Worm (Caenorhabditis elegans) whole organism, young adult: ENCODE data around the gene F09C6.10.

Experiments
- Y56A3A.18 ChIP-seq: fragments of 200-800 bp; sonication (Bioruptor generic); IDR thresholded peaks from 2 replicates; pipeline ENCODE4 v1.3.6; 2022; ENCODE audit warnings: missing genetic modification reagents, missing genetic modification characterization, missing compliant biosample characterization
- chd-7 ChIP-seq: sonication (generic microtip); optimal IDR thresholded peaks from 2 replicates; lab custom pipeline; 2016; ENCODE audit warnings: mild to moderate bottlenecking, missing genetic modification characterization, moderate library complexity, missing compliant biosample characterization
- let-526 ChIP-seq: fragments of 200-800 bp; sonication (Bioruptor generic); IDR thresholded peaks from 2 replicates; pipeline ENCODE4 v1.3.6; 2022; ENCODE audit warnings: missing genetic modification reagents, missing genetic modification characterization, missing compliant biosample characterization
- lsl-1 ChIP-seq: fragments of 200-800 bp; sonication (Bioruptor generic); optimal IDR thresholded peaks from 2 replicates; lab custom pipeline; 2018; ENCODE audit warnings: mild to moderate bottlenecking, missing genetic modification characterization, moderate library complexity, missing compliant biosample characterization
- lsy-27 ChIP-seq: sonication (generic microtip); optimal IDR thresholded peaks from 2 replicates; lab custom pipeline; 2017; ENCODE audit warnings: missing genetic modification characterization, mild to moderate bottlenecking, missing compliant biosample characterization, antibody characterized with exemption, missing genotype, borderline replicate concordance; ENCODE audit not compliant: insufficient read depth
- madf-8 ChIP-seq: fragments of 200-800 bp; sonication (Bioruptor generic); conservative IDR thresholded peaks from 2 replicates; pipeline ENCODE4 v1.3.6; 2022; ENCODE audit warnings: missing genetic modification reagents, missing genetic modification characterization, missing compliant biosample characterization
- mxl-1 ChIP-seq: sonication (generic microtip); optimal IDR thresholded peaks from 2 replicates; lab custom pipeline; 2016; ENCODE audit warnings: missing genetic modification characterization, missing compliant biosample characterization
- nfya-1 ChIP-seq: sonication (generic microtip); optimal IDR thresholded peaks from 2 replicates; lab custom pipeline; 2017; ENCODE audit warnings: antibody characterized with exemption, missing compliant biosample characterization, missing genetic modification characterization, borderline replicate concordance; ENCODE audit not compliant: insufficient read depth

DNA sequence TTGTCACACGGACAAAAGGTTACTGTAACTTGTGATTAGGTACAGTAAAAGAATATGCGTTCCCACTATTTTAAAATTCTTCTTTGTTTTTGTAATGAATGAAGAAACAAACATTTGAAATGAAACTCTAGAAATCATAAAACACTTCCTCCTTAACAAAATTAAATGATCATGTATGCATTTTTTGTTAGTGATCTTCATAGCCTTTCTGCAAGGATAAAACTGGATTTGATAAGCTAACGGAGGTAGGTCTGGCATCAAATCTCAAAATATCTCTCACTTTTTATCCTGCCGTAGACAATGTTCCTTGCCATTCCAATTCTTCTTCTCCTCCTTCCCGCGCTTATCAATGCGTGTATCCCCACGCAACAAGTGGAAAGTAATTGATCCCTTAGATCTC is 35.5 kb upstream of the F09C6.10 start, which contains the start of gene clec-238:
- TF ChIP-seq mxl-1 (tag; lab: Kevin White, UChicago), result no peak
- no peak for TF ChIP-seq lsl-1
- TF ChIP-seq chd-7 (tag; lab: Kevin White, UChicago), result no peak
- no peak for TF ChIP-seq lsy-27 (tag; lab: Kevin White, UChicago)
- TF ChIP-seq let-526 (GFP tag; lab: Robert Waterston, UW), result no peak
- no peak for TF ChIP-seq Y56A3A.18 (GFP tag; lab: Robert Waterston, UW)
- no peak for TF ChIP-seq nfya-1 (tag; lab: Kevin White, UChicago)
- TF ChIP-seq madf-8 (GFP tag; lab: Robert Waterston, UW), result no peak
